Fruit fly (Drosophila melanogaster) whole organism, embryonic: ENCODE measurements around the gene Pdfr.

Experiments
- B-H2 ChIP-seq: fragments of 200-800 bp; sonication (Bioruptor generic); optimal IDR thresholded peaks from 2 replicates; lab custom pipeline; 2018; ENCODE audit warnings: missing biosample characterization, mild to moderate bottlenecking, missing genetic modification characterization
- BEAF-32 ChIP-seq: fragments of 200-800 bp; sonication (Bioruptor generic); optimal IDR thresholded peaks from 3 replicates; lab custom pipeline; 2017; ENCODE audit warnings: missing biosample characterization, missing genetic modification characterization, mild to moderate bottlenecking, moderate library complexity, missing genetic modification reagents
- Bdp1 ChIP-seq: fragments of 200-800 bp; sonication (Bioruptor generic); optimal IDR thresholded peaks from 3 replicates; lab custom pipeline; 2016; ENCODE audit warnings: missing biosample characterization, missing genetic modification characterization
- CG10147 ChIP-seq: fragments of 200-800 bp; sonication (Bioruptor generic); optimal IDR thresholded peaks from 2 replicates; lab custom pipeline; 2019; ENCODE audit warnings: missing biosample characterization, mild to moderate bottlenecking, missing genetic modification characterization, moderate library complexity
- CG11085 ChIP-seq: fragments of 200-800 bp; sonication (Bioruptor generic); IDR thresholded peaks from 2 replicates; pipeline ENCODE4 v1.3.6; 2022; ENCODE audit warnings: missing biosample characterization, missing genetic modification characterization
- CG15073 ChIP-seq: fragments of 200-800 bp; sonication (Bioruptor generic); optimal IDR thresholded peaks from 2 replicates; lab custom pipeline; 2016; ENCODE audit warnings: missing biosample characterization, missing genetic modification characterization
- CG15479 ChIP-seq: fragments of 200-800 bp; sonication (Bioruptor generic); optimal IDR thresholded peaks from 3 replicates; lab custom pipeline; 2019; ENCODE audit warnings: missing biosample characterization, mild to moderate bottlenecking, missing genetic modification characterization, moderate library complexity
- CG1602 ChIP-seq: fragments of 200-800 bp; sonication (Bioruptor generic); optimal IDR thresholded peaks from 3 replicates; lab custom pipeline; 2016; ENCODE audit warnings: missing biosample characterization, missing genetic modification characterization
- CG18476 ChIP-seq: fragments of 200-800 bp; sonication (Bioruptor generic); optimal IDR thresholded peaks from 2 replicates; lab custom pipeline; 2016; ENCODE audit warnings: missing biosample characterization, mild to moderate bottlenecking, missing genetic modification characterization
- CG18764 ChIP-seq: fragments of 200-800 bp; sonication (Bioruptor generic); optimal IDR thresholded peaks from 3 replicates; lab custom pipeline; 2016; ENCODE audit warnings: missing biosample characterization, missing genetic modification characterization
- CG3065 ChIP-seq: fragments of 200-800 bp; sonication (Bioruptor generic); optimal IDR thresholded peaks from 2 replicates; lab custom pipeline; 2016; ENCODE audit warnings: missing biosample characterization, missing genetic modification characterization
- CG3163 ChIP-seq: fragments of 200-800 bp; sonication (Bioruptor generic); optimal IDR thresholded peaks from 3 replicates; lab custom pipeline; 2016; ENCODE audit warnings: missing biosample characterization, missing genetic modification characterization
- CG4328 ChIP-seq: fragments of 200-800 bp; sonication (Bioruptor generic); optimal IDR thresholded peaks from 3 replicates; lab custom pipeline; 2017; ENCODE audit warnings: missing biosample characterization, missing genetic modification reagents, missing genetic modification characterization
- CG4424 ChIP-seq: fragments of 200-800 bp; sonication (Bioruptor generic); optimal IDR thresholded peaks from 3 replicates; lab custom pipeline; 2016; ENCODE audit warnings: missing biosample characterization, missing genetic modification characterization
- CG5180 ChIP-seq: fragments of 200-800 bp; sonication (Bioruptor generic); optimal IDR thresholded peaks from 3 replicates; lab custom pipeline; 2017; ENCODE audit warnings: missing biosample characterization, missing genetic modification characterization, mild to moderate bottlenecking, moderate library complexity, missing genetic modification reagents
- CG5245 ChIP-seq: fragments of 200-800 bp; sonication (Bioruptor generic); optimal IDR thresholded peaks from 3 replicates; lab custom pipeline; 2016; ENCODE audit warnings: missing biosample characterization, missing genetic modification characterization
- CG5953 ChIP-seq: fragments of 200-800 bp; sonication (Bioruptor generic); IDR thresholded peaks from 2 replicates; pipeline ENCODE4 v1.3.6; 2022; ENCODE audit warnings: missing biosample characterization, missing genetic modification characterization
- CG7786 ChIP-seq: fragments of 200-800 bp; sonication (Bioruptor generic); optimal IDR thresholded peaks from 2 replicates; lab custom pipeline; 2016; ENCODE audit warnings: missing biosample characterization, missing genetic modification characterization
- CG8290 ChIP-seq, 3 experiments: fragments of 200-800 bp; sonication (Bioruptor generic); optimal IDR thresholded peaks; 2 replicates each; lab custom pipeline; 2016 to 2019; ENCODE audit warnings: missing biosample characterization in 3 of 3, missing genetic modification characterization in 3 of 3, mild to moderate bottlenecking in 2 of 3, moderate library complexity in 1 of 3
- CG8388 ChIP-seq: fragments of 200-800 bp; sonication (Bioruptor generic); optimal IDR thresholded peaks from 2 replicates; lab custom pipeline; 2019; ENCODE audit warnings: missing biosample characterization, mild to moderate bottlenecking, missing genetic modification characterization, moderate library complexity
- Doc2 ChIP-seq: fragments of 200-800 bp; sonication (Bioruptor generic); IDR thresholded peaks from 2 replicates; pipeline ENCODE4 v1.3.6; 2022; ENCODE audit warnings: missing biosample characterization, missing genetic modification characterization
- Eip74EF ChIP-seq, 2 experiments: fragments of 200-800 bp in 1 of 2; fragments of >200 bp in 1 of 2; sonication (Bioruptor generic) in 1 of 2; optimal IDR thresholded peaks; 2 replicates each; lab custom pipeline; 2017 to 2019; ENCODE audit warnings: missing biosample characterization in 2 of 2, missing genetic modification characterization in 2 of 2, mild to moderate bottlenecking in 1 of 2, moderate library complexity in 1 of 2
- Elba2 ChIP-seq: fragments of 200-800 bp; sonication (Bioruptor generic); optimal IDR thresholded peaks from 3 replicates; lab custom pipeline; 2016; ENCODE audit warnings: missing biosample characterization, missing genetic modification characterization
- Hmr ChIP-seq: fragments of 200-800 bp; sonication (Bioruptor generic); optimal IDR thresholded peaks from 3 replicates; lab custom pipeline; 2017; ENCODE audit warnings: mild to moderate bottlenecking, missing biosample characterization, missing genetic modification reagents, missing genetic modification characterization
- Hmx ChIP-seq: fragments of 200-800 bp; sonication (Bioruptor generic); optimal IDR thresholded peaks from 2 replicates; lab custom pipeline; 2016; ENCODE audit warnings: missing biosample characterization, missing genetic modification characterization
- Hr3 ChIP-seq: fragments of 200-800 bp; sonication (Bioruptor generic); optimal IDR thresholded peaks from 3 replicates; lab custom pipeline; 2016; ENCODE audit warnings: missing biosample characterization, missing genetic modification characterization
- Hr39 ChIP-seq: fragments of >200 bp; optimal IDR thresholded peaks from 2 replicates; lab custom pipeline; 2017
- Jarid2 ChIP-seq: fragments of 200-800 bp; sonication (Bioruptor generic); optimal IDR thresholded peaks from 3 replicates; lab custom pipeline; 2017; ENCODE audit warnings: mild to moderate bottlenecking, missing biosample characterization, missing genetic modification reagents, missing genetic modification characterization
- Lpt ChIP-seq: fragments of >200 bp; optimal IDR thresholded peaks from 2 replicates; lab custom pipeline; 2018; ENCODE audit warnings: missing biosample characterization, missing genetic modification characterization
- Neu2 ChIP-seq: fragments of 200-800 bp; sonication (Bioruptor generic); optimal IDR thresholded peaks from 3 replicates; lab custom pipeline; 2016; ENCODE audit warnings: missing biosample characterization, missing genetic modification characterization, borderline replicate concordance
- PHDP ChIP-seq: fragments of 200-800 bp; sonication (Bioruptor generic); optimal IDR thresholded peaks from 3 replicates; lab custom pipeline; 2018; ENCODE audit warnings: missing biosample characterization, mild to moderate bottlenecking, missing genetic modification characterization, moderate library complexity
- Ravus ChIP-seq: fragments of 200-800 bp; sonication (Bioruptor generic); IDR thresholded peaks from 2 replicates; pipeline ENCODE4 v1.3.6; 2022; ENCODE audit warnings: missing biosample characterization, missing genetic modification characterization
- Rx ChIP-seq: fragments of 200-800 bp; sonication (Bioruptor generic); IDR thresholded peaks from 2 replicates; pipeline ENCODE4 v1.3.6; 2022; ENCODE audit warnings: missing biosample characterization, missing genetic modification characterization
- Scr ChIP-seq: fragments of 200-800 bp; sonication (Bioruptor generic); IDR thresholded peaks from 2 replicates; pipeline ENCODE4 v1.3.6; 2022; ENCODE audit warnings: missing biosample characterization, missing genetic modification characterization; ENCODE audit not compliant: partially characterized antibody
- Tbp ChIP-seq: fragments of >200 bp; optimal IDR thresholded peaks from 2 replicates; lab custom pipeline; 2018; ENCODE audit warnings: missing biosample characterization, missing genetic modification characterization
- bab2 ChIP-seq: fragments of 200-800 bp; sonication (Bioruptor generic); optimal IDR thresholded peaks from 2 replicates; lab custom pipeline; 2016; ENCODE audit warnings: missing biosample characterization, missing genetic modification characterization
- bigmax ChIP-seq: fragments of 200-800 bp; sonication (Bioruptor generic); optimal IDR thresholded peaks from 2 replicates; lab custom pipeline; 2018; ENCODE audit warnings: missing biosample characterization, mild to moderate bottlenecking, missing genetic modification characterization
- chinmo ChIP-seq: fragments of 200-800 bp; sonication (Bioruptor generic); IDR thresholded peaks from 4 replicates; pipeline ENCODE4 v1.3.6; 2022; ENCODE audit warnings: missing biosample characterization, missing genetic modification characterization; ENCODE audit not compliant: partially characterized antibody
- dysf ChIP-seq: fragments of 200-800 bp; sonication (Bioruptor generic); IDR thresholded peaks from 3 replicates; pipeline ENCODE4 v1.3.6; 2022; ENCODE audit warnings: missing biosample characterization, missing genetic modification characterization
- ftz-f1 ChIP-seq: fragments of 200-800 bp; sonication (Bioruptor generic); optimal IDR thresholded peaks from 2 replicates; lab custom pipeline; 2016; ENCODE audit warnings: missing biosample characterization, missing genetic modification characterization
- fu2 ChIP-seq: fragments of 200-800 bp; sonication (Bioruptor generic); optimal IDR thresholded peaks from 2 replicates; lab custom pipeline; 2016; ENCODE audit warnings: missing biosample characterization, missing genetic modification characterization
- gro ChIP-seq: fragments of 200-800 bp; sonication (Bioruptor generic); optimal IDR thresholded peaks from 2 replicates; lab custom pipeline; 2016; ENCODE audit warnings: missing biosample characterization, missing genetic modification characterization
- h ChIP-seq: fragments of >200 bp; optimal IDR thresholded peaks from 2 replicates; lab custom pipeline; 2017
- hth ChIP-seq: fragments of >200 bp; optimal IDR thresholded peaks from 2 replicates; lab custom pipeline; 2017; ENCODE audit warnings: inconsistent platforms
- ken ChIP-seq: fragments of 200-800 bp; sonication (Bioruptor generic); IDR thresholded peaks from 3 replicates; pipeline ENCODE4 v1.3.6; 2022; ENCODE audit warnings: missing biosample characterization, missing genetic modification characterization
- lbe ChIP-seq: fragments of 200-800 bp; sonication (Bioruptor generic); optimal IDR thresholded peaks from 2 replicates; lab custom pipeline; 2016; ENCODE audit warnings: missing biosample characterization, mild to moderate bottlenecking, missing genetic modification characterization
- nerfin-2 ChIP-seq: fragments of 200-800 bp; sonication (Bioruptor generic); IDR thresholded peaks from 2 replicates; pipeline ENCODE4 v1.3.6; 2022; ENCODE audit warnings: missing biosample characterization, missing genetic modification characterization; ENCODE audit not compliant: partially characterized antibody
- peb ChIP-seq: fragments of 200-800 bp; sonication (Bioruptor generic); IDR thresholded peaks from 2 replicates; pipeline ENCODE4 v1.3.6; 2022; ENCODE audit warnings: missing biosample characterization, missing genetic modification characterization
- slbo ChIP-seq: fragments of 200-800 bp; sonication (Bioruptor generic); IDR thresholded peaks from 2 replicates; pipeline ENCODE4 v1.3.6; 2022; ENCODE audit warnings: missing biosample characterization, missing genetic modification characterization
- stc ChIP-seq: fragments of 200-800 bp; sonication (Bioruptor generic); IDR thresholded peaks from 2 replicates; pipeline ENCODE4 v1.3.6; 2022; ENCODE audit warnings: missing biosample characterization, missing genetic modification characterization

The Pdfr gene

dm6 chrX:2581793-2582503, 29.9 kb downstream of the Pdfr start (continued):
- TF ChIP-seq gro (GFP tag; lab: Kevin White, UChicago) (peak; percentile 67), peb (GFP tag; lab: Robert Waterston, UW) (peak; percentile 25; the same call in 1 of the 2 replicates), CG3065 (GFP tag; lab: Kevin White, UChicago) (no peak), CG5953 (GFP tag; lab: Robert Waterston, UW) (peak; percentile 66), Elba2 (GFP tag; lab: Kevin White, UChicago) (no peak), CG15479 (no peak), bab2 (peak; percentile 77), Lpt (no peak), Ravus (peak; percentile 51), CG4424 (GFP tag; lab: Kevin White, UChicago) (peak; percentile 62), stc (peak; percentile 77), BEAF-32 (GFP tag; lab: Kevin White, UChicago) (no peak), CG8388 (GFP tag; lab: Kevin White, UChicago) (peak; percentile 46), hth (lab: Kevin White, UChicago) (no peak), nerfin-2 (no peak), Rx (GFP tag; lab: Robert Waterston, UW) (peak; percentile 67), fu2 (GFP tag; lab: Kevin White, UChicago) (peak; percentile 70), CG5180 (peak; percentile 3), CG5245 (GFP tag; lab: Kevin White, UChicago) (peak; percentile 48), CG8290 (GFP tag; optimal IDR thresholded peaks at IDR 0.05; lab: Kevin White, UChicago) (no peak), CG8290 (tag; optimal IDR thresholded peaks at IDR 0.05; lab: Kevin White, UChicago) (peak in 1 of 2 experiments; percentile 91), Hmx (GFP tag; lab: Kevin White, UChicago) (no peak), ken (GFP tag; lab: Robert Waterston, UW) (peak; percentile 54; the same call in 1 of the 3 replicates), dysf (peak; percentile 88), CG18476 (peak; percentile 66), Doc2 (GFP tag; lab: Robert Waterston, UW) (peak; percentile 43; the same call in 1 of the 2 replicates), Neu2 (no peak), chinmo (GFP tag; lab: Robert Waterston, UW) (no peak), Hr39 (lab: Kevin White, UChicago) (no peak), bigmax (GFP tag; lab: Kevin White, UChicago) (no peak), CG7786 (peak; percentile 85), CG18764 (GFP tag; lab: Kevin White, UChicago) (peak; percentile 69), CG4328 (GFP tag; lab: Kevin White, UChicago) (peak; percentile 27), CG11085 (GFP tag; lab: Robert Waterston, UW) (peak; percentile 79; the same call in 1 of the 2 replicates), Hr3 (GFP tag; lab: Kevin White, UChicago) (peak; percentile 58), Hmr (GFP tag; lab: Kevin White, UChicago) (peak; percentile 93), Jarid2 (peak; percentile 26), Eip74EF (GFP tag; optimal IDR thresholded peaks at IDR 0.05; lab: Kevin White, UChicago) (peak in 1 of 2 experiments; percentile 11), CG10147 (peak; percentile 69), slbo (GFP tag; lab: Robert Waterston, UW) (peak; percentile 89), ftz-f1 (GFP tag; lab: Kevin White, UChicago) (no peak), h (lab: Kevin White, UChicago) (no peak), CG1602 (peak; percentile 23), lbe (GFP tag; lab: Kevin White, UChicago) (no peak), PHDP (peak; percentile 70), B-H2 (GFP tag; lab: Kevin White, UChicago) (peak; percentile 13), Scr (GFP tag; lab: Robert Waterston, UW) (no peak), CG15073 (GFP tag; lab: Kevin White, UChicago) (peak; percentile 11), Tbp (GFP tag; lab: Kevin White, UChicago) (no peak), Bdp1 (peak; percentile 67), CG3163 (peak; percentile 43)
